Worm (Caenorhabditis elegans) whole organism, young adult: Measurements from ENCODE around the gene T24H10.4.

ENCODE experiments used
- B0035.1 ChIP-seq: sonication (generic microtip); optimal IDR thresholded peaks from 2 replicates; lab custom pipeline; 2016; ENCODE audit warnings: missing genetic modification characterization, mild to moderate bottlenecking, missing compliant biosample characterization, missing genotype, missing genetic modification reagents
- B0261.1 ChIP-seq: sonication (generic microtip); optimal IDR thresholded peaks from 2 replicates; lab custom pipeline; 2016; ENCODE audit warnings: mild to moderate bottlenecking, missing genetic modification characterization, moderate library complexity, missing compliant biosample characterization
- F22D6.2 ChIP-seq: sonication (generic microtip); optimal IDR thresholded peaks from 2 replicates; lab custom pipeline; 2016; ENCODE audit warnings: mild to moderate bottlenecking, missing genetic modification characterization, missing compliant biosample characterization
- F23B12.7 ChIP-seq: sonication (generic microtip); optimal IDR thresholded peaks from 2 replicates; lab custom pipeline; 2017; ENCODE audit warnings: missing genetic modification characterization, mild to moderate bottlenecking, missing compliant biosample characterization, antibody characterized with exemption, moderate library complexity; ENCODE audit not compliant: insufficient read depth
- F49E8.2 ChIP-seq: sonication (generic microtip); optimal IDR thresholded peaks from 3 replicates; lab custom pipeline; 2017; ENCODE audit warnings: missing genetic modification characterization, mild to moderate bottlenecking, missing compliant biosample characterization, antibody characterized with exemption, moderate library complexity; ENCODE audit not compliant: insufficient read depth
- F57A8.1 ChIP-seq: fragments of 200-800 bp; sonication (Bioruptor generic); optimal IDR thresholded peaks from 2 replicates; lab custom pipeline; 2018; ENCODE audit warnings: mild to moderate bottlenecking, missing genetic modification characterization, moderate library complexity, missing compliant biosample characterization
- K12H6.12 ChIP-seq: fragments of 200-800 bp; sonication (Bioruptor generic); optimal IDR thresholded peaks from 2 replicates; lab custom pipeline; 2018; ENCODE audit warnings: mild to moderate bottlenecking, missing genetic modification characterization, missing compliant biosample characterization
- Y53G8AR.9 ChIP-seq: fragments of 200-800 bp; sonication (Bioruptor generic); conservative IDR thresholded peaks from 2 replicates; pipeline ENCODE4 v1.3.6; 2022; ENCODE audit warnings: missing genetic modification reagents, missing genetic modification characterization, missing compliant biosample characterization
- Y56A3A.18 ChIP-seq: fragments of 200-800 bp; sonication (Bioruptor generic); IDR thresholded peaks from 2 replicates; pipeline ENCODE4 v1.3.6; 2022; ENCODE audit warnings: missing genetic modification reagents, missing genetic modification characterization, missing compliant biosample characterization
- Y67H2A.10 ChIP-seq: fragments of 200-800 bp; sonication (Bioruptor generic); conservative IDR thresholded peaks from 2 replicates; pipeline ENCODE4 v1.3.6; 2022; ENCODE audit warnings: missing genetic modification reagents, missing genetic modification characterization, missing compliant biosample characterization
- Y79H2A.3 ChIP-seq: fragments of 200-800 bp; sonication (Bioruptor generic); conservative IDR thresholded peaks from 2 replicates; pipeline ENCODE4 v1.3.6; 2022; ENCODE audit warnings: missing genetic modification reagents, missing genetic modification characterization, missing compliant biosample characterization
- Y95B8A.8 ChIP-seq: fragments of 200-800 bp; sonication (Bioruptor generic); IDR thresholded peaks from 2 replicates; pipeline ENCODE4 v1.3.6; 2022; ENCODE audit warnings: missing genetic modification reagents, missing genetic modification characterization, missing compliant biosample characterization
- ZK185.1 ChIP-seq: sonication (generic microtip); optimal IDR thresholded peaks from 2 replicates; lab custom pipeline; 2016; ENCODE audit warnings: mild to moderate bottlenecking, missing genetic modification characterization, missing compliant biosample characterization; ENCODE audit not compliant: poor library complexity, severe bottlenecking
- athp-1 ChIP-seq: sonication (generic microtip); optimal IDR thresholded peaks from 2 replicates; lab custom pipeline; 2017; ENCODE audit warnings: mild to moderate bottlenecking, missing genetic modification characterization, missing compliant biosample characterization
- attf-5 ChIP-seq: fragments of 200-800 bp; sonication (Bioruptor generic); optimal IDR thresholded peaks from 2 replicates; lab custom pipeline; 2018; ENCODE audit warnings: mild to moderate bottlenecking, missing genetic modification characterization, missing compliant biosample characterization
- bed-1 ChIP-seq: fragments of 200-800 bp; sonication (Bioruptor generic); IDR thresholded peaks from 2 replicates; pipeline ENCODE4 v1.3.6; 2022; ENCODE audit warnings: missing genetic modification reagents, missing genetic modification characterization, missing compliant biosample characterization
- ceh-40 ChIP-seq: fragments of 200-800 bp; sonication (Bioruptor generic); IDR thresholded peaks from 2 replicates; pipeline ENCODE4 v1.3.6; 2022; ENCODE audit warnings: missing genetic modification characterization, missing compliant biosample characterization
- ceh-79 ChIP-seq: sonication (generic microtip); optimal IDR thresholded peaks from 2 replicates; lab custom pipeline; 2017; ENCODE audit warnings: mild to moderate bottlenecking, missing genetic modification characterization, missing compliant biosample characterization
- ceh-91 ChIP-seq: fragments of 200-800 bp; sonication (Bioruptor generic); IDR thresholded peaks from 2 replicates; pipeline ENCODE4 v1.3.6; 2022; ENCODE audit warnings: missing genetic modification reagents, missing genetic modification characterization, missing compliant biosample characterization
- dpff-1 ChIP-seq: sonication (generic microtip); optimal IDR thresholded peaks from 2 replicates; lab custom pipeline; 2017; ENCODE audit warnings: mild to moderate bottlenecking, missing genetic modification characterization, missing compliant biosample characterization
- efl-1 ChIP-seq: fragments of 150-350 bp; optimal IDR thresholded peaks from 2 replicates; lab custom pipeline; 2014; ENCODE audit warnings: missing biosample characterization, missing genetic modification reagents, missing genetic modification characterization
- egl-18 ChIP-seq: fragments of 200-800 bp; sonication (Bioruptor generic); IDR thresholded peaks from 2 replicates; pipeline ENCODE4 v1.3.6; 2022; ENCODE audit warnings: missing genetic modification reagents, missing genetic modification characterization, missing compliant biosample characterization
- egl-44 ChIP-seq: fragments of 200-800 bp; sonication (Bioruptor generic); IDR thresholded peaks from 2 replicates; pipeline ENCODE4 v1.3.6; 2022; ENCODE audit warnings: missing genetic modification reagents, missing genetic modification characterization, missing compliant biosample characterization
- egrh-3 ChIP-seq: fragments of 200-800 bp; sonication (Bioruptor generic); IDR thresholded peaks from 2 replicates; pipeline ENCODE4 v1.3.6; 2022; ENCODE audit warnings: missing genetic modification reagents, missing genetic modification characterization, missing compliant biosample characterization
- hlh-12 ChIP-seq: sonication (generic microtip); optimal IDR thresholded peaks from 2 replicates; lab custom pipeline; 2016; ENCODE audit warnings: missing genetic modification characterization, missing compliant biosample characterization
- hrde-1 ChIP-seq: sonication (generic microtip); optimal IDR thresholded peaks from 2 replicates; lab custom pipeline; 2016; ENCODE audit warnings: missing genetic modification characterization, mild to moderate bottlenecking, missing compliant biosample characterization, moderate library complexity, missing genotype, missing genetic modification reagents, borderline replicate concordance
- let-526 ChIP-seq: fragments of 200-800 bp; sonication (Bioruptor generic); IDR thresholded peaks from 2 replicates; pipeline ENCODE4 v1.3.6; 2022; ENCODE audit warnings: missing genetic modification reagents, missing genetic modification characterization, missing compliant biosample characterization
- lin-26 ChIP-seq: fragments of 200-800 bp; sonication (Bioruptor generic); IDR thresholded peaks from 2 replicates; pipeline ENCODE4 v1.3.6; 2022; ENCODE audit warnings: missing genetic modification reagents, missing genetic modification characterization, missing compliant biosample characterization
- lin-54 ChIP-seq: fragments of 200-800 bp; sonication (Bioruptor generic); optimal IDR thresholded peaks from 2 replicates; lab custom pipeline; 2018; ENCODE audit warnings: mild to moderate bottlenecking, missing genetic modification characterization, missing compliant biosample characterization
- lir-1 ChIP-seq: fragments of 200-800 bp; sonication (Bioruptor generic); conservative IDR thresholded peaks from 2 replicates; pipeline ENCODE4 v1.3.6; 2022; ENCODE audit warnings: missing genetic modification reagents, missing genetic modification characterization, missing compliant biosample characterization
- lsl-1 ChIP-seq: fragments of 200-800 bp; sonication (Bioruptor generic); optimal IDR thresholded peaks from 2 replicates; lab custom pipeline; 2018; ENCODE audit warnings: mild to moderate bottlenecking, missing genetic modification characterization, moderate library complexity, missing compliant biosample characterization
- lsy-27 ChIP-seq: sonication (generic microtip); optimal IDR thresholded peaks from 2 replicates; lab custom pipeline; 2017; ENCODE audit warnings: missing genetic modification characterization, mild to moderate bottlenecking, missing compliant biosample characterization, antibody characterized with exemption, missing genotype, borderline replicate concordance; ENCODE audit not compliant: insufficient read depth
- madf-6 ChIP-seq: fragments of 200-800 bp; sonication (Bioruptor generic); IDR thresholded peaks from 2 replicates; pipeline ENCODE4 v1.3.6; 2022; ENCODE audit warnings: missing genetic modification reagents, missing genetic modification characterization, missing compliant biosample characterization
- mes-4 ChIP-seq: sonication (generic microtip); optimal IDR thresholded peaks from 2 replicates; lab custom pipeline; 2016; ENCODE audit warnings: missing genotype, missing genetic modification characterization, missing compliant biosample characterization
- mxl-1 ChIP-seq: sonication (generic microtip); optimal IDR thresholded peaks from 2 replicates; lab custom pipeline; 2016; ENCODE audit warnings: missing genetic modification characterization, missing compliant biosample characterization
- nfya-1 ChIP-seq: sonication (generic microtip); optimal IDR thresholded peaks from 2 replicates; lab custom pipeline; 2017; ENCODE audit warnings: antibody characterized with exemption, missing compliant biosample characterization, missing genetic modification characterization, borderline replicate concordance; ENCODE audit not compliant: insufficient read depth
- nfya-2 ChIP-seq: fragments of 200-800 bp; sonication (Bioruptor generic); IDR thresholded peaks from 2 replicates; pipeline ENCODE4 v1.3.6; 2022; ENCODE audit warnings: missing genetic modification reagents, missing genetic modification characterization, missing compliant biosample characterization
- nfyb-1 ChIP-seq: fragments of 200-800 bp; sonication (Bioruptor generic); IDR thresholded peaks from 2 replicates; pipeline ENCODE4 v1.3.6; 2022; ENCODE audit warnings: missing genetic modification reagents, missing genetic modification characterization, missing compliant biosample characterization
- nhr-179 ChIP-seq: sonication (generic microtip); optimal IDR thresholded peaks from 2 replicates; lab custom pipeline; 2016; ENCODE audit warnings: mild to moderate bottlenecking, missing genetic modification characterization, missing compliant biosample characterization
- snpc-1.3 ChIP-seq: sonication (generic microtip); optimal IDR thresholded peaks from 2 replicates; lab custom pipeline; 2017; ENCODE audit warnings: missing genetic modification characterization, mild to moderate bottlenecking, missing compliant biosample characterization, antibody characterized with exemption, moderate library complexity, missing genotype, missing genetic modification reagents; ENCODE audit not compliant: insufficient read depth
- tlf-1 ChIP-seq: fragments of 200-800 bp; sonication (Bioruptor generic); optimal IDR thresholded peaks from 2 replicates; lab custom pipeline; 2018; ENCODE audit warnings: mild to moderate bottlenecking, missing genetic modification characterization, missing compliant biosample characterization
- xnd-1 ChIP-seq: sonication (generic microtip); optimal IDR thresholded peaks from 2 replicates; lab custom pipeline; 2016; ENCODE audit warnings: missing genotype, missing genetic modification reagents, missing genetic modification characterization, missing compliant biosample characterization
- zfh-2 ChIP-seq: fragments of 200-800 bp; sonication (Bioruptor generic); conservative IDR thresholded peaks from 2 replicates; pipeline ENCODE4 v1.3.6; 2022; ENCODE audit warnings: missing genetic modification reagents, missing genetic modification characterization, missing compliant biosample characterization
- ztf-18 ChIP-seq: sonication (generic microtip); optimal IDR thresholded peaks from 2 replicates; lab custom pipeline; 2016; ENCODE audit warnings: missing genotype, mild to moderate bottlenecking, missing genetic modification characterization, missing compliant biosample characterization
- ztf-22 ChIP-seq: fragments of 200-800 bp; sonication (Bioruptor generic); optimal IDR thresholded peaks from 2 replicates; lab custom pipeline; 2018; ENCODE audit warnings: mild to moderate bottlenecking, missing genetic modification characterization, moderate library complexity, missing compliant biosample characterization
- ztf-28 ChIP-seq: fragments of 200-800 bp; sonication (Bioruptor generic); IDR thresholded peaks from 2 replicates; pipeline ENCODE4 v1.3.6; 2022; ENCODE audit warnings: missing genetic modification reagents, missing genetic modification characterization, missing compliant biosample characterization
- ztf-3 ChIP-seq: fragments of 200-800 bp; sonication (Bioruptor generic); optimal IDR thresholded peaks from 2 replicates; lab custom pipeline; 2018; ENCODE audit warnings: mild to moderate bottlenecking, missing genetic modification characterization, missing compliant biosample characterization

Gene T24H10.4

ce11 chrII:9108905-9109551 lies at the start of gene T24H10.4:
T24H10.4 (plus strand) TSS chrII:9109534.
- no peak for TF ChIP-seq lin-54 (GFP tag; lab: Kevin White, UChicago)
- TF ChIP-seq ceh-79: no peak
- TF ChIP-seq Y67H2A.10 (GFP tag; lab: Robert Waterston, UW): no peak
- TF ChIP-seq Y95B8A.8 (GFP tag; lab: Robert Waterston, UW): no peak
- peak; percentile 63 for TF ChIP-seq xnd-1 (tag; lab: Kevin White, UChicago)
- TF ChIP-seq ztf-22 (GFP tag; lab: Kevin White, UChicago): no peak
- no peak for TF ChIP-seq efl-1
- TF ChIP-seq ztf-18 (tag; lab: Kevin White, UChicago): no peak
- no peak for TF ChIP-seq athp-1 (tag; lab: Kevin White, UChicago)
- TF ChIP-seq zfh-2 (GFP tag; lab: Robert Waterston, UW): 0 out of 2 replicates have a peak, but pooled peaks have one; percentile 45
- no peak for TF ChIP-seq lsy-27 (tag; lab: Kevin White, UChicago)
- no peak for TF ChIP-seq hrde-1 (tag; lab: Kevin White, UChicago)
- TF ChIP-seq snpc-1.3 (tag; lab: Kevin White, UChicago): peak; percentile 15
- TF ChIP-seq lin-26: no peak
- no peak for TF ChIP-seq ZK185.1 (tag; lab: Kevin White, UChicago)
- TF ChIP-seq B0261.1 (tag; lab: Kevin White, UChicago): no peak
- TF ChIP-seq B0035.1 (tag; lab: Kevin White, UChicago): no peak
- TF ChIP-seq egl-18 (GFP tag; lab: Robert Waterston, UW): no peak
- no peak for TF ChIP-seq F57A8.1 (GFP tag; lab: Kevin White, UChicago)
- TF ChIP-seq nfya-1 (tag; lab: Kevin White, UChicago): no peak
- TF ChIP-seq attf-5: no peak
- no peak for TF ChIP-seq F23B12.7 (tag; lab: Kevin White, UChicago)
- TF ChIP-seq ztf-28 (GFP tag; lab: Robert Waterston, UW): no peak
- TF ChIP-seq egrh-3 (GFP tag; lab: Robert Waterston, UW): no peak
- TF ChIP-seq mxl-1 (tag; lab: Kevin White, UChicago): no peak
- TF ChIP-seq K12H6.12 (tag; lab: Kevin White, UChicago): no peak
- peak; percentile 65 for TF ChIP-seq madf-6 (GFP tag; lab: Robert Waterston, UW)
- no peak for TF ChIP-seq tlf-1 (GFP tag; lab: Kevin White, UChicago)
- no peak for TF ChIP-seq dpff-1 (tag; lab: Kevin White, UChicago)
- no peak for TF ChIP-seq mes-4 (tag; lab: Kevin White, UChicago)
- no peak for TF ChIP-seq hlh-12
- peak; percentile 77 for TF ChIP-seq lsl-1
- no peak for TF ChIP-seq let-526 (GFP tag; lab: Robert Waterston, UW)
- TF ChIP-seq nhr-179 (tag; lab: Kevin White, UChicago): no peak
- TF ChIP-seq egl-44: no peak
- no peak for TF ChIP-seq Y79H2A.3 (GFP tag; lab: Robert Waterston, UW)
- TF ChIP-seq Y56A3A.18 (GFP tag; lab: Robert Waterston, UW): no peak
- no peak for TF ChIP-seq bed-1 (GFP tag; lab: Robert Waterston, UW)
- TF ChIP-seq ceh-91: no peak
- TF ChIP-seq nfya-2 (GFP tag; lab: Robert Waterston, UW): no peak
- no peak for TF ChIP-seq ztf-3 (GFP tag; lab: Kevin White, UChicago)
- TF ChIP-seq F22D6.2: no peak
- no peak for TF ChIP-seq F49E8.2
- TF ChIP-seq lir-1 (GFP tag; lab: Robert Waterston, UW): no peak
- TF ChIP-seq nfyb-1: no peak
- no peak for TF ChIP-seq ceh-40 (GFP tag; lab: Robert Waterston, UW)
- TF ChIP-seq Y53G8AR.9: no peak
